Fruit fly (Drosophila melanogaster) whole organism, wandering third instar larva: Measurements from ENCODE around the gene CG18269.
A peak's percentile ranks its signal among the peaks of the same experiment; 100 is the strongest.

Source experiments
- Abd-B ChIP-seq: fragments of >200 bp; optimal IDR thresholded peaks from 2 replicates; lab custom pipeline; 2017; ENCODE audit warnings: missing biosample characterization, missing genetic modification characterization
- CG9705 ChIP-seq: fragments of 200-800 bp; sonication (Bioruptor generic); optimal IDR thresholded peaks from 2 replicates; lab custom pipeline; 2018; ENCODE audit warnings: missing biosample characterization, mild to moderate bottlenecking, missing genetic modification characterization
- CrebA ChIP-seq: fragments of 200-800 bp; sonication (Bioruptor generic); optimal IDR thresholded peaks from 2 replicates; lab custom pipeline; 2016; ENCODE audit warnings: missing biosample characterization, mild to moderate bottlenecking, missing genetic modification characterization, borderline replicate concordance
- Dfd ChIP-seq: fragments of >200 bp; optimal IDR thresholded peaks from 2 replicates; lab custom pipeline; 2017; ENCODE audit warnings: missing biosample characterization, missing genetic modification characterization
- Dif ChIP-seq: fragments of 200-275, 200-300 bp; sonication (Bioruptor generic); optimal IDR thresholded peaks from 2 replicates; lab custom pipeline; 2018; ENCODE audit warnings: missing biosample characterization, missing genetic modification characterization; ENCODE audit not compliant: partially characterized antibody
- GATAd ChIP-seq: sonication (Bioruptor generic); optimal IDR thresholded peaks from 2 replicates; lab custom pipeline; 2016; ENCODE audit warnings: missing biosample characterization, missing genetic modification characterization
- HLH106 ChIP-seq: fragments of 200-800 bp; optimal IDR thresholded peaks from 3 replicates; lab custom pipeline; 2019; ENCODE audit warnings: missing biosample characterization, mild to moderate bottlenecking, missing genetic modification characterization, moderate library complexity
- Hnf4 ChIP-seq: fragments of 200-800 bp; sonication (Bioruptor generic); optimal IDR thresholded peaks from 2 replicates; lab custom pipeline; 2016; ENCODE audit warnings: missing biosample characterization, mild to moderate bottlenecking, missing genetic modification characterization
- Hr78 ChIP-seq: fragments of >200 bp; optimal IDR thresholded peaks from 2 replicates; lab custom pipeline; 2017; ENCODE audit warnings: missing biosample characterization, missing genetic modification characterization
- Jra ChIP-seq: sonication (Bioruptor generic); optimal IDR thresholded peaks from 2 replicates; lab custom pipeline; 2016; ENCODE audit warnings: missing biosample characterization, missing genetic modification characterization
- Mio ChIP-seq: sonication (Bioruptor generic); optimal IDR thresholded peaks from 2 replicates; lab custom pipeline; 2016; ENCODE audit warnings: missing biosample characterization, missing genetic modification characterization
- Myc ChIP-seq: fragments of >200 bp; optimal IDR thresholded peaks from 2 replicates; lab custom pipeline; 2017
- N ChIP-seq: fragments of >200 bp; optimal IDR thresholded peaks from 2 replicates; lab custom pipeline; 2018; ENCODE audit warnings: missing biosample characterization, missing external identifiers, missing genetic modification characterization
- OdsH ChIP-seq: fragments of 200-800 bp; sonication (Bioruptor generic); optimal IDR thresholded peaks from 2 replicates; lab custom pipeline; 2016; ENCODE audit warnings: missing biosample characterization, mild to moderate bottlenecking, missing genetic modification characterization
- Rel ChIP-seq, 2 experiments: fragments of 200-800 bp; sonication (Bioruptor generic) in 1 of 2; optimal IDR thresholded peaks; 2 replicates in 1 of 2; 3 replicates in 1 of 2; lab custom pipeline; 2016 to 2019; ENCODE audit warnings: mild to moderate bottlenecking in 2 of 2, missing biosample characterization in 2 of 2, missing genetic modification characterization in 2 of 2, moderate library complexity in 1 of 2
- Sp1 ChIP-seq: fragments of 200-800 bp; sonication (Bioruptor generic); optimal IDR thresholded peaks from 3 replicates; lab custom pipeline; 2019; ENCODE audit warnings: missing biosample characterization, mild to moderate bottlenecking, missing genetic modification characterization, moderate library complexity
- Vsx2 ChIP-seq: fragments of 200-300, 225-300 bp; sonication (Bioruptor generic); optimal IDR thresholded peaks from 2 replicates; lab custom pipeline; 2018; ENCODE audit warnings: missing biosample characterization, missing genetic modification characterization; ENCODE audit not compliant: partially characterized antibody
- br ChIP-seq: fragments of 200-800 bp; sonication (Bioruptor generic); optimal IDR thresholded peaks from 2 replicates; lab custom pipeline; 2016; ENCODE audit warnings: missing biosample characterization, missing genetic modification characterization
- brk ChIP-seq: fragments of 200-800 bp; sonication (Bioruptor generic); optimal IDR thresholded peaks from 2 replicates; lab custom pipeline; 2016; ENCODE audit warnings: missing biosample characterization, mild to moderate bottlenecking, missing genetic modification characterization
- dl ChIP-seq, 2 experiments: fragments of 175-275, 200-275 bp in 1 of 2; fragments of 200-275 bp in 1 of 2; sonication (Bioruptor generic); optimal IDR thresholded peaks; lab custom pipeline; 2018; ENCODE audit warnings: mild to moderate bottlenecking in 2 of 2, missing biosample characterization in 2 of 2, missing genetic modification characterization in 2 of 2, moderate library complexity in 2 of 2; ENCODE audit not compliant: partially characterized antibody in 2 of 2, insufficient read depth in 1 of 2
- dmrt93B ChIP-seq: fragments of 200-800 bp; sonication (Bioruptor generic); optimal IDR thresholded peaks from 2 replicates; lab custom pipeline; 2018; ENCODE audit warnings: missing biosample characterization, mild to moderate bottlenecking, missing genetic modification characterization
- dsf ChIP-seq: sonication (Bioruptor generic); optimal IDR thresholded peaks from 2 replicates; lab custom pipeline; 2016; ENCODE audit warnings: missing biosample characterization, missing genetic modification characterization, borderline replicate concordance
- ey ChIP-seq: fragments of 200-800 bp; sonication (Bioruptor generic); optimal IDR thresholded peaks from 2 replicates; lab custom pipeline; 2016; ENCODE audit warnings: missing biosample characterization, missing genetic modification characterization
- foxo ChIP-seq, 2 experiments: fragments of 200-800 bp; sonication (Bioruptor generic); optimal IDR thresholded peaks; 2 replicates in 1 of 2; 3 replicates in 1 of 2; lab custom pipeline; 2016 to 2017; ENCODE audit warnings: missing biosample characterization in 2 of 2, missing genetic modification characterization in 2 of 2
- fru ChIP-seq: fragments of 200-800 bp; sonication (Bioruptor generic); optimal IDR thresholded peaks from 3 replicates; lab custom pipeline; 2016; ENCODE audit warnings: missing biosample characterization, mild to moderate bottlenecking, missing genetic modification characterization
- h ChIP-seq: fragments of 200-800 bp; sonication (Bioruptor generic); optimal IDR thresholded peaks from 3 replicates; lab custom pipeline; 2016; ENCODE audit warnings: missing biosample characterization, mild to moderate bottlenecking, missing genetic modification characterization
- jim ChIP-seq: fragments of 175-275, 200-325 bp; sonication (Bioruptor generic); optimal IDR thresholded peaks from 2 replicates; lab custom pipeline; 2016; ENCODE audit warnings: missing biosample characterization, mild to moderate bottlenecking, missing genetic modification characterization
- lola ChIP-seq: fragments of >200 bp; optimal IDR thresholded peaks from 2 replicates; lab custom pipeline; 2017; ENCODE audit warnings: missing biosample characterization, missing genetic modification characterization
- pan ChIP-seq: fragments of >200 bp; optimal IDR thresholded peaks from 2 replicates; lab custom pipeline; 2017
- psq ChIP-seq: fragments of 200-800 bp; sonication (Bioruptor generic); optimal IDR thresholded peaks from 3 replicates; lab custom pipeline; 2017; ENCODE audit warnings: missing biosample characterization, mild to moderate bottlenecking, missing genetic modification characterization, moderate library complexity
- rgr ChIP-seq: fragments of 200-800 bp; sonication (Bioruptor generic); optimal IDR thresholded peaks from 3 replicates; lab custom pipeline; 2016; ENCODE audit warnings: missing biosample characterization, mild to moderate bottlenecking, missing genetic modification characterization
- sage ChIP-seq: fragments of 200-800 bp; sonication (Bioruptor generic); optimal IDR thresholded peaks from 2 replicates; lab custom pipeline; 2016; ENCODE audit warnings: missing biosample characterization, mild to moderate bottlenecking, missing genetic modification characterization
- sv ChIP-seq: fragments of 200-800 bp; sonication (Bioruptor generic); optimal IDR thresholded peaks from 3 replicates; lab custom pipeline; 2016; ENCODE audit warnings: missing biosample characterization, missing genetic modification characterization
- tai ChIP-seq: sonication (Bioruptor generic); optimal IDR thresholded peaks from 2 replicates; lab custom pipeline; 2016; ENCODE audit warnings: missing biosample characterization, missing genetic modification characterization
- usp ChIP-seq: fragments of >200 bp; optimal IDR thresholded peaks from 2 replicates; lab custom pipeline; 2017; ENCODE audit warnings: missing biosample characterization, missing genetic modification characterization
- woc ChIP-seq: sonication (Bioruptor generic); optimal IDR thresholded peaks from 2 replicates; lab custom pipeline; 2016; ENCODE audit warnings: missing biosample characterization, mild to moderate bottlenecking, missing genetic modification characterization

CG18269 gene

DNA sequence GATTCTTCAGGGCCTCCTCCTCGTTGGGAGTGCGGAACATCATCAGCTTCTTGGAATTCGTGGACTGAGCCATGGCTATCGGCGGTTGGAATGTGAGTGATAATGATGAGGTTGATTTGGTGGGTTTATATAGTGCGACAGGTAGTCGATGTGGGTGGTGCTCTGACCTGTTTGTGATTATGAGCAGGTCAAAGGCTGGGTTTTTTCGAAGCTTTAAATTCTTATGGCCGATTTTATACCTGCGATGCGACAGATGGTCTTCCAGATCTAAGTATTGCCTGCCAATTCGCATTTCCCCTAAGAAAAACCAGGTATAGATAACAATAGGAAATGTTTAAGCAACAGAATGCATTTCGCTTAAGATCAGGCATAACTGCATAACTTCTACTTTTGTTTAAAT lies 903 bp upstream of the CG18269 start, which contains the start of gene CG14014:
TSS of gene CG14014 (minus strand) at position 101 of the 400 bp plus-strand sequence.
- TF ChIP-seq dmrt93B (no peak), Dfd (GFP tag; lab: Kevin White, UChicago) (no peak), fru (no peak), brk (GFP tag; lab: Kevin White, UChicago) (no peak)

DNA sequence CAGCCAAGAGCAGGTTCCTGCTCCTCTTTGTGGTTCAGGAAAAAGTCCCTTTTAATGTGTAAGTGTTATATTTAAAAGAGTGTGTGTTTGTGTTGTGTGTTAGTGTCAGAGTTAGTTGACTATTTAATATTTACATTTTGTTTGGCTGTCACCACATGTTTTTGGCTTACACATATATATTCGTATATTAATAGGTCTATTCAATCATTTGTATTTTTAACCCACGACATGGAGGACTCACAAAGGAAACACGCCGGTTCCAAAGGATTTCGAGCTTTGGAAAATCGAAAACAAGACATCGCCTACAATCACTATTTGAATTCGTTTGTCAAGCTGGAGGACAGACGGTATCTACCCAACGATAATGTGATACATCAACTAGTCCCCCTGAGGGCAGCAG lies 2.1 kb downstream of the CG18269 start, which contains the start of the genes CG14013 and CG14017:
TSS of gene CG14013 (minus strand) at position 101 of the 400 bp plus-strand sequence.
TSS of gene CG14017 (plus strand) at position 148 of the 400 bp plus-strand sequence.
- TF ChIP-seq pan (lab: Kevin White, UChicago), result no peak
- no peak for TF ChIP-seq Jra
- TF ChIP-seq dsf (GFP tag; lab: Kevin White, UChicago), result no peak
- no peak for TF ChIP-seq Dif (GFP tag; lab: Kevin White, UChicago)
- no peak for TF ChIP-seq Dfd (GFP tag; lab: Kevin White, UChicago)
- no peak for TF ChIP-seq Sp1 (GFP tag; lab: Kevin White, UChicago)
- TF ChIP-seq tai (GFP tag; lab: Kevin White, UChicago), result no peak
- TF ChIP-seq psq (GFP tag; lab: Kevin White, UChicago), result no peak
- no peak for TF ChIP-seq Rel (GFP tag; optimal IDR thresholded peaks at IDR 0.05; lab: Kevin White, UChicago)
- TF ChIP-seq Rel (tag; optimal IDR thresholded peaks at IDR 0.05; lab: Kevin White, UChicago), result no peak
- no peak for TF ChIP-seq GATAd
- no peak for TF ChIP-seq HLH106 (tag; lab: Kevin White, UChicago)
- TF ChIP-seq woc, result no peak
- TF ChIP-seq Hr78 (GFP tag; lab: Kevin White, UChicago), result no peak
- TF ChIP-seq jim (GFP tag; lab: Kevin White, UChicago), result no peak
- TF ChIP-seq usp (GFP tag; lab: Kevin White, UChicago), result no peak
- no peak for TF ChIP-seq sv
- no peak for TF ChIP-seq CrebA

DNA sequence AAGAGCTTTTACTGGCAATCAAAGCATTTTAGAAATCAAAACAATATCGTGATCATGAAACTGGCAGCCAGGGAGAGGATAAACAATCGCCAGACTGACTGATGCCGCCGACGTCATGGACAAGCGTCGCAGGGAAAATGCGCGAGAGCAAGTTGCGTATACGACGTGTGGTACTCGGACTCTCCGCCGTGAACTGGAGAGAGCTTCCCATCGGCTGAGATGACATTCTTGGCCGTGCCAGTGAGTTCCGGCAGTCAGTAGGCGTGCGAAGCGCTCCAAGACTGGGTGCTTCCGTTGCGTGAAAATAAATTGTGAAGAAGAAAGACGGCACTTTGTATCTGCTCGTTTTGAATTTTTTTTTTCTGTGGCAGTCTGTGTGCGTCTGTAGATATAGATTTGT lies 3.2 kb downstream of the CG18269 start, which contains the start of gene GluRIIA:
TSS of gene GluRIIA (plus strand) at position 255 of the 400 bp plus-strand sequence.
- TF ChIP-seq Mio (GFP tag; lab: Kevin White, UChicago), result no peak
- no peak for TF ChIP-seq Hnf4 (GFP tag; lab: Kevin White, UChicago)
- TF ChIP-seq CrebA, result no peak
- TF ChIP-seq Dfd (GFP tag; lab: Kevin White, UChicago), result no peak
- TF ChIP-seq lola, result no peak
- TF ChIP-seq usp (GFP tag; lab: Kevin White, UChicago), result no peak
- no peak for TF ChIP-seq Sp1 (GFP tag; lab: Kevin White, UChicago)

DNA sequence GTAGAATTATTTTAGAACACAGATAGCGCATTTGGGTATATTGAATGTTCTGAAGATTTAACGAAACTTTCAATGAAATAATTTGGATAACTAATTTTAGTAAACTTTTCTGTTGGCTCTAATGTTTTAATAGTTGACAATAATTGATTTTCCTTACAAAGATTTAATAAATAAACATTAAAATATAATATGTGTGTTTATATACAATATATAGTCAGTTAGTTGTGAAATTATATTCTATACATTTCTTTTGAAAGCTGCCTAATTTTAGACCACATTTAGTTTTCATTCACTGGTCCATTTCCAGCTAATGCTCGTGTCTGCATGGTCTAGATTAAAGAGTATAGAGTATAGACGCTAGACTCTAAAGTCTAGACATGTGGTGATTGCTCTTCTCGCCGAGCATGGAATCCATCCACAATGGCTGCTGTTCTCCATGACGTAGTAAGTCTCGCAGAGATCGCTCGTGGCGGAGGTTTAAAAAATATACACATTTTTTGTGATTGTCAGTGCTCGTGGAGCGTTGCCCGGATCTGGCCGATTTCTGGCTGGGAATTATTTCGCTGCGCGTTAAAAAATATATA lies 7.3 kb downstream of the CG18269 start, which contains the start of gene GluRIIB:
TSS of gene GluRIIB (plus strand) at position 534 of the 584 bp plus-strand sequence.
- TF ChIP-seq lola (no peak), GATAd (no peak), sage (GFP tag; lab: Kevin White, UChicago) (no peak), N (GFP tag; lab: Kevin White, UChicago) (no peak), Myc (lab: Kevin White, UChicago) (no peak)

DNA sequence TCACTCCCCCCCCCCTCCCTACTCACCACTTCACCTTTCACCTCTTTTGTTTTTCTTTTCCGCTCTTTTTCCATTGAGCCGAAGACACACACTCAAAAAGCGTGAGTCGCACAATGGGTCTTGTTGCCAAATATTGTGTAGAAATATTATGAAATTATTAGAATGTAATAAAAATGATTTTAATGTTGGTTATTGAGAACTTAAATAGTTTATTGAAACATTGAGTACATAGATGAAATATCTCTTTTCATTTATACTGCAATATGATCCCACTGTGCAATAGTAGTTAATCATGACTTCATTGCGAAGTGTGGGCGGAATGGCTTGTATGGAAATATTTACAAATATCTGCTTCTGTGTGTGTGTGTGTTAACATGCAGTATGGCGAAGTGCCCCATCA lies 15.5 kb downstream of the CG18269 start:
- TF ChIP-seq HLH106 (tag; lab: Kevin White, UChicago) (peak; percentile 14), foxo (GFP tag; optimal IDR thresholded peaks at IDR 0.05; lab: Kevin White, UChicago) (peak in 1 of 2 experiments; percentile 2), CrebA (no peak)
- TF ChIP-seq, all 38 proteins: peak for 2

DNA sequence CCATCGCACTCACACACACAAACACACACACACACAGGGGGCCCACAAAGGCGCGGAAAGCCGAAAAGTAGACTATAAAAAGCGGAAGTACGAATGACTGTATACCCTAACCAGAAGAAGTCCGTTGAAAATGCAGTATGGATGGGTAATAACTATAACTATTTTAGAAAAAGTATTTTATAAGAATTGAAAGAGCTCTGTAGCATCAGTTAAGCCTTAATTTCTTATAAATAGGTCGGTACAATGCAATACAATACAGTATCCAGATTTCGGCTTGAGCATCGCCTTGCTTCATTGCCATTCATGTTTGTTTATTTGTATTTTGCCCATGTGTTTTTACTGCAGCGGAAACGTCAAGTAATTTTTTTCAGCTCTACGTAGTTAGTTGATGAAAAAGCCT lies 17.9 kb downstream of the CG18269 start:
- TF ChIP-seq CG9705 (GFP tag; lab: Kevin White, UChicago), result no peak
- no peak for TF ChIP-seq Jra
- peak; percentile 40 for TF ChIP-seq fru
- TF ChIP-seq tai (GFP tag; lab: Kevin White, UChicago), result no peak
- TF ChIP-seq Dif (GFP tag; lab: Kevin White, UChicago), result no peak
- no peak for TF ChIP-seq woc
- TF ChIP-seq Vsx2 (GFP tag; lab: Kevin White, UChicago), result no peak
- TF ChIP-seq N (GFP tag; lab: Kevin White, UChicago), result no peak
- no peak for TF ChIP-seq Myc (lab: Kevin White, UChicago)
- TF ChIP-seq h (GFP tag; lab: Kevin White, UChicago), result peak; percentile 35
- peak; percentile 24 for TF ChIP-seq rgr (GFP tag; lab: Kevin White, UChicago)
- TF ChIP-seq CrebA, result no peak
- peak; percentile 12 for TF ChIP-seq dmrt93B
- TF ChIP-seq jim (GFP tag; lab: Kevin White, UChicago), result no peak
- TF ChIP-seq OdsH (GFP tag; lab: Kevin White, UChicago), result peak; percentile 23
- TF ChIP-seq Abd-B (GFP tag; lab: Kevin White, UChicago), result no peak
- no peak for TF ChIP-seq br (GFP tag; lab: Kevin White, UChicago)
- no peak for TF ChIP-seq Hnf4 (GFP tag; lab: Kevin White, UChicago)
- peak; percentile 32 for TF ChIP-seq ey (GFP tag; lab: Kevin White, UChicago)
- TF ChIP-seq sage (GFP tag; lab: Kevin White, UChicago), result no peak
- TF ChIP-seq HLH106 (tag; lab: Kevin White, UChicago), result peak; percentile 54
- TF ChIP-seq GATAd, result no peak
- no peak for TF ChIP-seq Rel (GFP tag; optimal IDR thresholded peaks at IDR 0.05; lab: Kevin White, UChicago)
- no peak for TF ChIP-seq Rel (tag; optimal IDR thresholded peaks at IDR 0.05; lab: Kevin White, UChicago)
- no peak for TF ChIP-seq Hr78 (GFP tag; lab: Kevin White, UChicago)
- no peak for TF ChIP-seq sv
- TF ChIP-seq dl (GFP tag; optimal IDR thresholded peaks at IDR 0.05; lab: Kevin White, UChicago; ENCODE audit: insufficient read depth in 1 of 2, partially characterized antibody in 2 of 2), result no peak
